Worm (Caenorhabditis elegans): ENCODE results near the gene grl-22.

DNA sequence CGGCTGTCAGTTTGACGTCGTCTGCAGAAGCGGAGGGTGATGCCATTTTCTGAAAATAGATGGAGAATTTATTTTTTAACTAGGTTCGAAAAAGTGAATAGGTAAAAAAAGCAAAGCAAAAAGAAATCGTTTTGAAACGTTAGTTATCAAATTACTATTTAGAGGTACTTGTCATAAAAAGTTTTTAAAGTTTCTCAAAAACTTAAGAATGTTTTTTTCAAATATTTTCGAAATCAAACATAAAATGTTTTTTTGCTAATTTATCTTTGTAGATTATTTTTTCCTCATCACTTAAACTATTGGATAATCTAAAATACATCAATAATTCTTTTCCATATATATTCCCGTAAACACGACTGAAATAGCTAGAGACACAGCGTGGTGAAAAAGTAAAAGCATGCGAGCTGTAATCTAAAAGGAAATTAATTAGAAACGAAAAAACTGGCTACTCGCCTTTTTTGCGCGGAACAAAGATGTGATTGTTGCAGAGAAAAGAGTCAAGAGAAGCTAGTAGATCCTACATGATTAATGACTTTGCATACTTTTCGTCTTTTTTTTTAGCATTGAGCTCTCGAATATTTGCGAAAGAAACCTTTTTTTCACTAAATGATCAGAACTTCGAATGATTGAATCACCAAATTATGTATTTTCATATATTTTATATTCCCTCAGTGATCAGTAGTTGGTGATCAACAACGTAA is 42.4 kb downstream of the grl-22 start, which contains the start of gene szy-2:
- TF ChIP-seq egl-27 (tag; optimal IDR thresholded peaks at IDR 0.05) (no peak), ama-1 (optimal IDR thresholded peaks at IDR 0.05) (no peak), lin-39 (tag; optimal IDR thresholded peaks at IDR 0.05) (no peak), nhr-6 (tag; optimal IDR thresholded peaks at IDR 0.05) (no peak), zag-1 (tag; optimal IDR thresholded peaks at IDR 0.05) (no peak), snpc-4 (tag; optimal IDR thresholded peaks at IDR 0.05) (no peak), nhr-10 (tag; optimal IDR thresholded peaks at IDR 0.05) (no peak)
